Worm (Caenorhabditis elegans) whole organism, young adult: Measurements from ENCODE around the gene phat-3.

Source experiments
- B0336.3 ChIP-seq: fragments of 200-800 bp; sonication (Bioruptor generic); IDR thresholded peaks from 2 replicates; pipeline ENCODE4 v1.3.6; 2022; ENCODE audit warnings: missing genetic modification characterization, missing compliant biosample characterization
- C17E4.6 ChIP-seq: fragments of 200-800 bp; sonication (Bioruptor generic); IDR thresholded peaks from 2 replicates; pipeline ENCODE4 v1.3.6; 2022; ENCODE audit warnings: missing genetic modification reagents, missing genetic modification characterization, missing compliant biosample characterization
- F23B12.7 ChIP-seq: sonication (generic microtip); optimal IDR thresholded peaks from 2 replicates; lab custom pipeline; 2017; ENCODE audit warnings: missing genetic modification characterization, mild to moderate bottlenecking, missing compliant biosample characterization, antibody characterized with exemption, moderate library complexity; ENCODE audit not compliant: insufficient read depth
- F49E8.2 ChIP-seq: sonication (generic microtip); optimal IDR thresholded peaks from 3 replicates; lab custom pipeline; 2017; ENCODE audit warnings: missing genetic modification characterization, mild to moderate bottlenecking, missing compliant biosample characterization, antibody characterized with exemption, moderate library complexity; ENCODE audit not compliant: insufficient read depth
- F57A8.1 ChIP-seq: fragments of 200-800 bp; sonication (Bioruptor generic); optimal IDR thresholded peaks from 2 replicates; lab custom pipeline; 2018; ENCODE audit warnings: mild to moderate bottlenecking, missing genetic modification characterization, moderate library complexity, missing compliant biosample characterization
- F57C9.4 ChIP-seq: sonication (generic microtip); optimal IDR thresholded peaks from 2 replicates; lab custom pipeline; 2017; ENCODE audit warnings: mild to moderate bottlenecking, missing genetic modification characterization, missing compliant biosample characterization
- T07F8.4 ChIP-seq: sonication (generic microtip); optimal IDR thresholded peaks from 2 replicates; lab custom pipeline; 2016; ENCODE audit warnings: mild to moderate bottlenecking, missing genetic modification characterization, moderate library complexity, missing compliant biosample characterization
- Y53F4B.3 ChIP-seq: fragments of 200-800 bp; sonication (Bioruptor generic); IDR thresholded peaks from 2 replicates; pipeline ENCODE4 v1.3.6; 2022; ENCODE audit warnings: missing genetic modification reagents, missing genetic modification characterization, missing compliant biosample characterization
- Y53G8AR.9 ChIP-seq: fragments of 200-800 bp; sonication (Bioruptor generic); conservative IDR thresholded peaks from 2 replicates; pipeline ENCODE4 v1.3.6; 2022; ENCODE audit warnings: missing genetic modification reagents, missing genetic modification characterization, missing compliant biosample characterization
- Y56A3A.18 ChIP-seq: fragments of 200-800 bp; sonication (Bioruptor generic); IDR thresholded peaks from 2 replicates; pipeline ENCODE4 v1.3.6; 2022; ENCODE audit warnings: missing genetic modification reagents, missing genetic modification characterization, missing compliant biosample characterization
- Y79H2A.3 ChIP-seq: fragments of 200-800 bp; sonication (Bioruptor generic); conservative IDR thresholded peaks from 2 replicates; pipeline ENCODE4 v1.3.6; 2022; ENCODE audit warnings: missing genetic modification reagents, missing genetic modification characterization, missing compliant biosample characterization
- ama-1 ChIP-seq, 3 experiments: fragments of 150-350 bp in 1 of 3; sonication (generic microtip) in 2 of 3; optimal IDR thresholded peaks; 2 replicates each; lab custom pipeline; 2014 to 2018; ENCODE audit warnings: missing biosample characterization in 2 of 3, missing genetic modification characterization in 2 of 3, missing genetic modification reagents in 2 of 3
- aptf-3 ChIP-seq: fragments of 200-800 bp; sonication (Bioruptor generic); IDR thresholded peaks from 2 replicates; pipeline ENCODE4 v1.3.6; 2022; ENCODE audit warnings: missing genetic modification characterization, missing compliant biosample characterization
- attf-3 ChIP-seq: fragments of 200-800 bp; sonication (Bioruptor generic); conservative IDR thresholded peaks from 2 replicates; pipeline ENCODE4 v1.3.6; 2022; ENCODE audit warnings: missing genetic modification reagents, missing genetic modification characterization, missing compliant biosample characterization
- attf-6 ChIP-seq: fragments of 200-800 bp; sonication (Bioruptor generic); IDR thresholded peaks from 2 replicates; pipeline ENCODE4 v1.3.6; 2022; ENCODE audit warnings: missing genetic modification reagents, missing genetic modification characterization, missing compliant biosample characterization
- cebp-1 ChIP-seq, 2 experiments: fragments of 200-800 bp in 1 of 2; sonication (Bioruptor generic) in 1 of 2; sonication (generic microtip) in 1 of 2; IDR thresholded peaks in 1 of 2; optimal IDR thresholded peaks in 1 of 2; 2 replicates each; pipeline versions ENCODE4 v1.3.6 to Lab custom; 2017 to 2022; ENCODE audit warnings: missing compliant biosample characterization in 2 of 2, missing genetic modification characterization in 2 of 2, mild to moderate bottlenecking in 1 of 2, missing genetic modification reagents in 1 of 2, moderate library complexity in 1 of 2
- die-1 ChIP-seq: sonication (generic microtip); optimal IDR thresholded peaks from 2 replicates; lab custom pipeline; 2016; ENCODE audit warnings: missing genotype, mild to moderate bottlenecking, missing genetic modification characterization, missing compliant biosample characterization
- dox-1 ChIP-seq: fragments of 200-800 bp; sonication (Bioruptor generic); IDR thresholded peaks from 2 replicates; pipeline ENCODE4 v1.3.6; 2022; ENCODE audit warnings: missing genetic modification reagents, missing genetic modification characterization, missing compliant biosample characterization
- efl-1 ChIP-seq: fragments of 150-350 bp; optimal IDR thresholded peaks from 2 replicates; lab custom pipeline; 2014; ENCODE audit warnings: missing biosample characterization, missing genetic modification reagents, missing genetic modification characterization
- egl-44 ChIP-seq: fragments of 200-800 bp; sonication (Bioruptor generic); IDR thresholded peaks from 2 replicates; pipeline ENCODE4 v1.3.6; 2022; ENCODE audit warnings: missing genetic modification reagents, missing genetic modification characterization, missing compliant biosample characterization
- ets-4 ChIP-seq: fragments of 200-800 bp; sonication (Bioruptor generic); optimal IDR thresholded peaks from 2 replicates; lab custom pipeline; 2018; ENCODE audit warnings: mild to moderate bottlenecking, missing genetic modification characterization, missing compliant biosample characterization
- hmg-1.2 ChIP-seq: fragments of 200-800 bp; sonication (Bioruptor generic); IDR thresholded peaks from 2 replicates; pipeline ENCODE4 v1.3.6; 2022; ENCODE audit warnings: missing genetic modification reagents, missing genetic modification characterization, missing compliant biosample characterization
- hrde-1 ChIP-seq: sonication (generic microtip); optimal IDR thresholded peaks from 2 replicates; lab custom pipeline; 2016; ENCODE audit warnings: missing genetic modification characterization, mild to moderate bottlenecking, missing compliant biosample characterization, moderate library complexity, missing genotype, missing genetic modification reagents, borderline replicate concordance
- lag-1 ChIP-seq: fragments of 200-800 bp; sonication (Bioruptor generic); IDR thresholded peaks from 2 replicates; pipeline ENCODE4 v1.3.6; 2022; ENCODE audit warnings: missing genetic modification reagents, missing genetic modification characterization, missing compliant biosample characterization
- let-607 ChIP-seq, 2 experiments: fragments of 200-800 bp in 1 of 2; sonication (Bioruptor generic) in 1 of 2; sonication (generic microtip) in 1 of 2; optimal IDR thresholded peaks; 2 replicates each; lab custom pipeline; 2016 to 2018; ENCODE audit warnings: mild to moderate bottlenecking in 2 of 2, missing compliant biosample characterization in 2 of 2, missing genetic modification characterization in 2 of 2, moderate library complexity in 2 of 2, missing genotype in 1 of 2
- lin-26 ChIP-seq: fragments of 200-800 bp; sonication (Bioruptor generic); IDR thresholded peaks from 2 replicates; pipeline ENCODE4 v1.3.6; 2022; ENCODE audit warnings: missing genetic modification reagents, missing genetic modification characterization, missing compliant biosample characterization
- lin-35 ChIP-seq, 3 experiments: fragments of 150-350 bp in 2 of 3; sonication (generic microtip) in 1 of 3; optimal IDR thresholded peaks; 2 replicates each; lab custom pipeline; 2014 to 2018; ENCODE audit warnings: missing biosample characterization in 3 of 3, missing genetic modification characterization in 3 of 3, missing genetic modification reagents in 3 of 3
- lin-40 ChIP-seq: sonication (generic microtip); optimal IDR thresholded peaks from 2 replicates; lab custom pipeline; 2016; ENCODE audit warnings: missing genetic modification characterization, mild to moderate bottlenecking, missing compliant biosample characterization, missing genotype, missing genetic modification reagents
- madf-3 ChIP-seq: fragments of 200-800 bp; sonication (Bioruptor generic); IDR thresholded peaks from 2 replicates; pipeline ENCODE4 v1.3.6; 2022; ENCODE audit warnings: missing genetic modification reagents, missing genetic modification characterization, missing compliant biosample characterization
- mxl-1 ChIP-seq: sonication (generic microtip); optimal IDR thresholded peaks from 2 replicates; lab custom pipeline; 2016; ENCODE audit warnings: missing genetic modification characterization, missing compliant biosample characterization
- nhr-80 ChIP-seq: sonication (generic microtip); optimal IDR thresholded peaks from 2 replicates; lab custom pipeline; 2016; ENCODE audit warnings: missing genetic modification characterization, missing compliant biosample characterization
- nhr-90 ChIP-seq: sonication (generic microtip); optimal IDR thresholded peaks from 2 replicates; lab custom pipeline; 2016; ENCODE audit warnings: missing genotype, mild to moderate bottlenecking, missing genetic modification characterization, missing compliant biosample characterization
- pha-4 ChIP-seq: fragments of 150-350 bp; sonication (generic microtip); optimal IDR thresholded peaks from 2 replicates; lab custom pipeline; 2014; ENCODE audit warnings: missing biosample characterization, missing genetic modification reagents, missing genetic modification characterization
- rcor-1 ChIP-seq: fragments of 200-800 bp; sonication (Bioruptor generic); IDR thresholded peaks from 2 replicates; pipeline ENCODE4 v1.3.6; 2022; ENCODE audit warnings: missing genetic modification reagents, missing genetic modification characterization, missing compliant biosample characterization
- sdz-38 ChIP-seq: sonication (generic microtip); optimal IDR thresholded peaks from 2 replicates; lab custom pipeline; 2016; ENCODE audit warnings: missing genotype, missing genetic modification characterization, missing compliant biosample characterization
- sea-2 ChIP-seq: fragments of 200-800 bp; sonication (Bioruptor generic); IDR thresholded peaks from 2 replicates; pipeline ENCODE4 v1.3.6; 2022; ENCODE audit warnings: missing genetic modification characterization, missing compliant biosample characterization
- snpc-3.4 ChIP-seq: sonication (generic microtip); optimal IDR thresholded peaks from 2 replicates; lab custom pipeline; 2017; ENCODE audit warnings: missing genetic modification characterization, mild to moderate bottlenecking, missing compliant biosample characterization, antibody characterized with exemption, moderate library complexity, missing genotype, missing genetic modification reagents
- somi-1 ChIP-seq: fragments of 200-800 bp; sonication (Bioruptor generic); optimal IDR thresholded peaks from 2 replicates; lab custom pipeline; 2018; ENCODE audit warnings: mild to moderate bottlenecking, missing genetic modification characterization, missing compliant biosample characterization
- sptf-2 ChIP-seq: fragments of 200-800 bp; sonication (Bioruptor generic); optimal IDR thresholded peaks from 2 replicates; lab custom pipeline; 2018; ENCODE audit warnings: mild to moderate bottlenecking, missing genetic modification characterization, missing compliant biosample characterization
- unc-130 ChIP-seq: sonication (generic microtip); optimal IDR thresholded peaks from 2 replicates; lab custom pipeline; 2016; ENCODE audit warnings: missing genetic modification reagents, missing genetic modification characterization, missing compliant biosample characterization
- unc-62 ChIP-seq: fragments of 150-350 bp; optimal IDR thresholded peaks from 2 replicates; lab custom pipeline; 2014; ENCODE audit warnings: missing biosample characterization, missing genetic modification reagents, missing genetic modification characterization
- zim-3 ChIP-seq: sonication (generic microtip); optimal IDR thresholded peaks from 2 replicates; lab custom pipeline; 2017; ENCODE audit warnings: mild to moderate bottlenecking, missing genetic modification characterization, moderate library complexity, missing compliant biosample characterization
- ztf-18 ChIP-seq: sonication (generic microtip); optimal IDR thresholded peaks from 2 replicates; lab custom pipeline; 2016; ENCODE audit warnings: missing genotype, mild to moderate bottlenecking, missing genetic modification characterization, missing compliant biosample characterization
- ztf-22 ChIP-seq: fragments of 200-800 bp; sonication (Bioruptor generic); optimal IDR thresholded peaks from 2 replicates; lab custom pipeline; 2018; ENCODE audit warnings: mild to moderate bottlenecking, missing genetic modification characterization, moderate library complexity, missing compliant biosample characterization
- ztf-25 ChIP-seq: fragments of 200-800 bp; sonication (Bioruptor generic); IDR thresholded peaks from 2 replicates; pipeline ENCODE4 v1.3.6; 2022; ENCODE audit warnings: missing genetic modification reagents, missing genetic modification characterization, missing compliant biosample characterization
- ztf-28 ChIP-seq: fragments of 200-800 bp; sonication (Bioruptor generic); IDR thresholded peaks from 2 replicates; pipeline ENCODE4 v1.3.6; 2022; ENCODE audit warnings: missing genetic modification reagents, missing genetic modification characterization, missing compliant biosample characterization

Gene phat-3

DNA sequence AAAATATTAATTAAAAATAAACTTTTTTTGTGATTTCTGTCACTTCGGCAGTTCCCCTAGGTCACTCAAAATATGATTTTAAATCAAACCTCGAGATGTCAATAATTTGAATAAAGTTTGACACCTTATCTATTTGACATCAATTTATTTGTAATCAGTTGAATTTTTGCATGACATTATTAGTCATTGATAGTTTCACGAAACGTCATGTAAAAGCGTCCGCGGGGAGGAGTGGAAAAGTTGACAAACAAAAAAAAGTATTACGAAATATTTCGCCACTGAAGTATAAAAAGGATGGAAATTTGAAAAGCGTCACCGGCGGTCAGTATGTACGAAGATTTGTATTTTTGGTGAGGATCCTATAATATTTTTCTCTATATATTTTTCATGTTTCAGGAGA, 19.0 kb upstream of the phat-3 start, which contains the start of gene K09D9.1 (continued):
- TF ChIP-seq ztf-18 (tag; lab: Kevin White, UChicago), result no peak
- TF ChIP-seq attf-6 (GFP tag; lab: Robert Waterston, UW), result no peak
- no peak for TF ChIP-seq madf-3 (GFP tag; lab: Robert Waterston, UW)
- TF ChIP-seq unc-62 (GFP tag; lab: Kevin White, UChicago), result peak; percentile 97

DNA sequence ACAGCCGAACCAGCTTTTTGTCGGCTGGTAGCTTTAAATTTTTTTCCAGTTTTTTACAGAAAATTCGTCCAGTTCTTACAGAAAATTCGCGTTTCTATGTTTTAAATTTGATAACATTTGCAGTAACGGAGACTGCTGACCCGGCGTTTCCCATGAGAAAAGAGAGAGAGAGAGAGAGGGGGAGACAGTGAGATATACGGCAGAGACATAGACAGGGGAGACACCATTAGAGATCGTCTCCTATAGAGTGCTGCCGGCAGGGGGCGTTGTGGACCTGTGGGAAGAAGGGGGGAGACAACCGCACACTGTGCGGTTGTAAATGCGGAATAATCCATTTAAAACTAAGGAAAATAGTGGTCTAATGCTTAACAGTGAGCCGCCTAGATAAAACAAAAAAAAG, 14.1 kb upstream of the phat-3 start:
- TF ChIP-seq die-1 (tag; lab: Kevin White, UChicago), result no peak
- no peak for TF ChIP-seq nhr-90 (tag; lab: Kevin White, UChicago)
- TF ChIP-seq sdz-38 (tag; lab: Kevin White, UChicago), result no peak
- TF ChIP-seq T07F8.4 (tag; lab: Kevin White, UChicago), result no peak
- TF ChIP-seq C17E4.6 (GFP tag; lab: Robert Waterston, UW), result no peak
- TF ChIP-seq Y79H2A.3, result no peak
- no peak for TF ChIP-seq snpc-3.4 (tag; lab: Kevin White, UChicago)
- no peak for TF ChIP-seq lin-40 (tag; lab: Kevin White, UChicago)
- no peak for TF ChIP-seq attf-3 (GFP tag; lab: Robert Waterston, UW)
- no peak for TF ChIP-seq rcor-1
- TF ChIP-seq ztf-22 (GFP tag; lab: Kevin White, UChicago), result no peak
- no peak for TF ChIP-seq sptf-2 (GFP tag; lab: Kevin White, UChicago)
- no peak for TF ChIP-seq pha-4
- TF ChIP-seq lag-1 (GFP tag; lab: Robert Waterston, UW), result no peak
- TF ChIP-seq lin-26, result no peak
- TF ChIP-seq egl-44, result no peak
- TF ChIP-seq Y56A3A.18 (GFP tag; lab: Robert Waterston, UW), result 0 out of 2 replicates have a peak, but pooled peaks have one; percentile 11
- no peak for TF ChIP-seq unc-130 (GFP tag; lab: Kevin White, UChicago)
- TF ChIP-seq ama-1 (optimal IDR thresholded peaks at IDR 0.05; lab: Kevin White, UChicago), result no peak
- TF ChIP-seq ama-1 (GFP tag; optimal IDR thresholded peaks at IDR 0.05; lab: Kevin White, UChicago), result no peak
- TF ChIP-seq F57C9.4 (tag; lab: Kevin White, UChicago), result no peak
- no peak for TF ChIP-seq Y53G8AR.9 (GFP tag; lab: Robert Waterston, UW)
- TF ChIP-seq lin-35 (GFP tag; optimal IDR thresholded peaks at IDR 0.05; lab: Kevin White, UChicago), result no peak
- no peak for TF ChIP-seq sea-2 (GFP tag; lab: Robert Waterston, UW)
- no peak for TF ChIP-seq let-607 (tag; optimal IDR thresholded peaks at IDR 0.05; lab: Kevin White, UChicago)
- TF ChIP-seq F23B12.7 (tag; lab: Kevin White, UChicago), result no peak
- no peak for TF ChIP-seq ztf-25 (GFP tag; lab: Robert Waterston, UW)
- TF ChIP-seq F57A8.1 (GFP tag; lab: Kevin White, UChicago), result no peak
- TF ChIP-seq efl-1 (GFP tag; lab: Kevin White, UChicago), result no peak
- TF ChIP-seq Y53F4B.3 (GFP tag; lab: Robert Waterston, UW), result no peak
- no peak for TF ChIP-seq ztf-28 (GFP tag; lab: Robert Waterston, UW)
- TF ChIP-seq aptf-3 (GFP tag; lab: Robert Waterston, UW), result peak; percentile 50; the same call in 1 of the 2 replicates
- TF ChIP-seq B0336.3, result 0 out of 2 replicates have a peak, but pooled peaks have one; percentile 16
- no peak for TF ChIP-seq dox-1
- TF ChIP-seq F49E8.2 (tag; lab: Kevin White, UChicago), result no peak
- no peak for TF ChIP-seq zim-3 (tag; lab: Kevin White, UChicago)
- TF ChIP-seq mxl-1 (tag; lab: Kevin White, UChicago), result no peak
- peak; percentile 74; the same call in 1 of the 2 replicates for TF ChIP-seq hmg-1.2 (GFP tag; lab: Robert Waterston, UW)
- no peak for TF ChIP-seq somi-1 (GFP tag; lab: Kevin White, UChicago)
- TF ChIP-seq ets-4 (GFP tag; lab: Kevin White, UChicago), result no peak
- no peak for TF ChIP-seq hrde-1 (tag; lab: Kevin White, UChicago)
- peak; percentile 20 for TF ChIP-seq nhr-80 (tag; lab: Kevin White, UChicago)
- TF ChIP-seq cebp-1 (GFP tag; IDR thresholded peaks at IDR 0.05; lab: Robert Waterston, UW), result no peak
- TF ChIP-seq cebp-1 (tag; optimal IDR thresholded peaks at IDR 0.05; lab: Kevin White, UChicago), result peak; percentile 16
